Fruit fly (Drosophila melanogaster): Measurements from ENCODE around the gene CG8907.

Gene CG8907

DNA sequence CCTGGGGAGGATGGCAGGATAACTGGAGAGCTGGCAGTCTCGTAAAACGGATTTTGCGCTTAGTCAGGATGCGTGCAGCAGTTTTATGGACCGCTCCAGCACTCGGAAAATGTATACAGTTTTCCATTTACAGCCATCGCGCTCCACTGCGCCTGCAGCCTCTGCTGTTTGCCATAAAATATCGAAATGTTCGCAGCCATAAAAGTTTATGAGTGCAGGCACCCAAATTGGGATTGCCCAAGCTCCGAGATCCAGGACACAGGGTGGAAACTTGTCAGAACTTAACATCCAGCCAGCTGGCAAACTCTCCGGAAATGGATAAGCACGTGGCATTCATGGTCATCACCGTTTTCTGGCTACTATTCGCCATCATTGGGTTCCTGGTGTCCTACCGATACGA, 33.2 kb upstream of the CG8907 start, which contains the start of gene VhaM9.7-d:
Gene VhaM9.7-d (plus strand): TSS at position 301 of the 400 bp plus-strand sequence.
- TF ChIP-seq Eip78C (GFP tag) (no peak), Sox15 (GFP tag; optimal IDR thresholded peaks at IDR 0.05) (no peak), CG3032 (tag; optimal IDR thresholded peaks at IDR 0.05) (no peak), Sox14 (GFP tag; optimal IDR thresholded peaks at IDR 0.05) (no peak), fd59A (GFP tag; optimal IDR thresholded peaks at IDR 0.05) (no peak), CG10631 (GFP tag; optimal IDR thresholded peaks at IDR 0.05) (no peak), CG8119 (GFP tag; IDR thresholded peaks at IDR 0.05) (no peak), CG11294 (GFP tag; IDR thresholded peaks at IDR 0.05) (no peak), esn (GFP tag; optimal IDR thresholded peaks at IDR 0.05) (no peak), achi (GFP tag; optimal IDR thresholded peaks at IDR 0.05) (no peak), CG8632 (GFP tag; optimal IDR thresholded peaks at IDR 0.05) (no peak), CG3919 (GFP tag; optimal IDR thresholded peaks at IDR 0.05) (no peak), Gug (GFP tag; IDR thresholded peaks at IDR 0.05) (no peak), Eip75B (GFP tag; optimal IDR thresholded peaks at IDR 0.05) (no peak), Sox102F (GFP tag; optimal IDR thresholded peaks at IDR 0.05) (no peak), Ets96B (tag; optimal IDR thresholded peaks at IDR 0.05) (no peak), CG6854 (GFP tag; optimal IDR thresholded peaks at IDR 0.05) (no peak), Hr38 (GFP tag; optimal IDR thresholded peaks at IDR 0.05) (no peak), Lpt (GFP tag; optimal IDR thresholded peaks at IDR 0.05) (no peak)

DNA sequence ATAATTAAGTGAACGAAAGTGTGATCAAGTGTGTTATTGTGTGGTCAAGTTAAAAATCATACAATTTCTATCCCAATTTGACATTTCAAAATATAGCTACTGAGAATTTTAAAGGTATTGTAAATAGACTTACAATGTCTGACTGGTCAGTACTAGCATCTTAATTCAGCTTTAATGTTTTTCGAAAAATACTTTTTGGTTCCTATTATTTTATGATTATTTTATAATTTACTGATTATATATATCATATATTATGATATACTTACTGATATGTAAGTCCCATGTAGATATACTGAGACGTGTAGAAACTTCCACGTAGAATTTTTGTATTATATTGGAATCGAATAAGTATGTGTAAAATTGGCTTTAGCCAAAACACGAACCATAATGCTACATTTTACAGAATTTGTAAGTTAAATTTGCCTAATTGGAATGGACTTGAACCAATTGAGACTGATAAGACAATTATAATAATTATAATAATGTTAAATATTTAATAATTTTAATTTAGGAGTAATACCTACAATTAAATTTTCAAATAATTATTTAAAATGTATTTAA, 30.2 kb upstream of the CG8907 start, which contains the start of gene Actn3:
Gene Actn3 (minus strand): TSS at position 51 of the 561 bp plus-strand sequence.
- TF ChIP-seq CG7368 (GFP tag; optimal IDR thresholded peaks at IDR 0.05) (no peak), svp (GFP tag) (no peak), CG3919 (GFP tag; optimal IDR thresholded peaks at IDR 0.05) (no peak), topi (GFP tag; optimal IDR thresholded peaks at IDR 0.05) (no peak), Hr39 (GFP tag; optimal IDR thresholded peaks at IDR 0.05) (no peak), Lpt (GFP tag; optimal IDR thresholded peaks at IDR 0.05) (no peak), CG8119 (GFP tag; IDR thresholded peaks at IDR 0.05) (no peak), CG32006 (GFP tag; optimal IDR thresholded peaks at IDR 0.05) (no peak), CG6276 (GFP tag; optimal IDR thresholded peaks at IDR 0.05) (no peak), Eip93F (GFP tag; optimal IDR thresholded peaks at IDR 0.05) (no peak), Hr38 (GFP tag; optimal IDR thresholded peaks at IDR 0.05) (no peak), CG4318 (GFP tag; optimal IDR thresholded peaks at IDR 0.05) (no peak)

DNA sequence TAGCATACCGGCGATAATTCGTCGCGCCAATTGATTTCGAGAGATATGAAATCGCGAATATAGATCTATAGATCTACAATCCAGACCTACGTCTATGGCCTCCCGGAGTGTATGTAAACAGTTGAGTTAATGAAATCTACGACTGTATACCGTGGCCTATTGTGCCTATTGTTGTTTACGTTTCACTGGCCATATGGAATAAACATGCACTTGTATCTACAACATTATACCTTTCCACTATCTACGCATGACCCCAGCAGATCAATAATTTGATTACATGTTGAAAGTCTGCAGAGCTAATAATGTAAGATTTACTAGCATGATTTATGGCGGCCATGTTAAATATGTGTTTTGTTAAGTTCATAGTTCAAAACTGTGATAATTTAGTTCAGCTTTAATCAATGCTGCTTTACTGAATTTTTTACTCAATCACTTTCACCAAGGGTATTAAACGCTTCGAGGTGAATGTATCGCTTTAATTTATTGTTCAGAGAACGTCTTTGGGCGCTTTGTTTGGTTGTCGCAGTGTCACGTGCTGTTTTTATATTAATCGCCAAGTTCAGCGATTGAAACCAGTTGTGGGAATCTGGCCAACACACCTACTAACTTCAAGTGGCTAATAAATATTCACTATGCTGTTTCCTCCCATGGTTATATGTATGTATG, 27.0 kb upstream of the CG8907 start:
- TF ChIP-seq dac (GFP tag; optimal IDR thresholded peaks at IDR 0.05) (no peak), CG7368 (GFP tag; optimal IDR thresholded peaks at IDR 0.05) (no peak), Eip75B (GFP tag; optimal IDR thresholded peaks at IDR 0.05) (no peak), fd59A (GFP tag; optimal IDR thresholded peaks at IDR 0.05) (no peak), CG3032 (tag; optimal IDR thresholded peaks at IDR 0.05) (no peak), CG31627 (GFP tag; optimal IDR thresholded peaks at IDR 0.05) (no peak), Hr39 (GFP tag; optimal IDR thresholded peaks at IDR 0.05) (no peak), achi (GFP tag; optimal IDR thresholded peaks at IDR 0.05) (no peak), spab (GFP tag; optimal IDR thresholded peaks at IDR 0.05) (no peak), svp (GFP tag) (peak; percentile 59), CG6792 (GFP tag; optimal IDR thresholded peaks at IDR 0.05) (no peak), CG34406 (GFP tag; optimal IDR thresholded peaks at IDR 0.05) (no peak), acj6 (GFP tag; optimal IDR thresholded peaks at IDR 0.05) (no peak), dsx (GFP tag; optimal IDR thresholded peaks at IDR 0.05; ENCODE audit: poor library complexity, severe bottlenecking) (no peak), CG16779 (tag; optimal IDR thresholded peaks at IDR 0.05) (no peak), fkh (GFP tag; optimal IDR thresholded peaks at IDR 0.05) (peak; percentile 66), CG6276 (GFP tag; optimal IDR thresholded peaks at IDR 0.05) (no peak), Met (GFP tag; optimal IDR thresholded peaks at IDR 0.05) (no peak)
